Fruit fly (Drosophila melanogaster) whole organism, embryonic: ENCODE results near the gene Kif3C.

ENCODE experiments used
- Awh ChIP-seq: fragments of 200-800 bp; sonication (Bioruptor generic); IDR thresholded peaks from 2 replicates; pipeline ENCODE4, ENCODE4 v1.3.6; 2022; ENCODE audit warnings: missing biosample characterization, missing genetic modification characterization
- BEAF-32 ChIP-seq: fragments of 200-800 bp; sonication (Bioruptor generic); optimal IDR thresholded peaks from 3 replicates; lab custom pipeline; 2017; ENCODE audit warnings: missing biosample characterization, missing genetic modification characterization, mild to moderate bottlenecking, moderate library complexity, missing genetic modification reagents
- CG1024 ChIP-seq: fragments of 200-800 bp; sonication (Bioruptor generic); IDR thresholded peaks from 2 replicates; pipeline ENCODE4 v1.3.6; 2022; ENCODE audit warnings: missing biosample characterization, missing genetic modification characterization
- CG10267 ChIP-seq: fragments of 200-800 bp; sonication (Bioruptor generic); optimal IDR thresholded peaks from 2 replicates; lab custom pipeline; 2018; ENCODE audit warnings: missing biosample characterization, mild to moderate bottlenecking, missing genetic modification characterization, moderate library complexity
- CG11723 ChIP-seq: fragments of 200-800 bp; sonication (Bioruptor generic); optimal IDR thresholded peaks from 2 replicates; lab custom pipeline; 2017; ENCODE audit warnings: missing biosample characterization, mild to moderate bottlenecking, missing genetic modification characterization
- CG12299 ChIP-seq: fragments of 200-800 bp; sonication (Bioruptor generic); optimal IDR thresholded peaks from 2 replicates; lab custom pipeline; 2018; ENCODE audit warnings: missing biosample characterization, mild to moderate bottlenecking, missing genetic modification characterization
- CG13296 ChIP-seq: fragments of 200-800 bp; sonication (Bioruptor generic); optimal IDR thresholded peaks from 3 replicates; lab custom pipeline; 2018; ENCODE audit warnings: missing biosample characterization, mild to moderate bottlenecking, missing genetic modification characterization
- CG15514 ChIP-seq: fragments of 200-800 bp; sonication (Bioruptor generic); optimal IDR thresholded peaks from 3 replicates; lab custom pipeline; 2017; ENCODE audit warnings: missing biosample characterization, missing genetic modification characterization, mild to moderate bottlenecking, moderate library complexity, missing genetic modification reagents
- CG1603 ChIP-seq: fragments of 200-800 bp; sonication (Bioruptor generic); optimal IDR thresholded peaks from 2 replicates; lab custom pipeline; 2019; ENCODE audit warnings: missing biosample characterization, mild to moderate bottlenecking, missing genetic modification characterization, moderate library complexity
- CG16813 ChIP-seq: fragments of 200-800 bp; sonication (Bioruptor generic); IDR thresholded peaks from 3 replicates; pipeline ENCODE4 v1.3.6; 2022; ENCODE audit warnings: missing biosample characterization, missing genetic modification characterization; ENCODE audit not compliant: partially characterized antibody
- CG17802 ChIP-seq: fragments of 200-800 bp; sonication (Bioruptor generic); optimal IDR thresholded peaks from 2 replicates; lab custom pipeline; 2018; ENCODE audit warnings: missing biosample characterization, mild to moderate bottlenecking, missing genetic modification characterization, moderate library complexity
- CG30020 ChIP-seq: fragments of 200-800 bp; optimal IDR thresholded peaks from 2 replicates; lab custom pipeline; 2019; ENCODE audit warnings: missing biosample characterization, mild to moderate bottlenecking, missing genetic modification characterization, moderate library complexity
- CG32532 ChIP-seq: fragments of 200-800 bp; sonication (Bioruptor generic); IDR thresholded peaks from 2 replicates; pipeline ENCODE4 v1.3.6; 2022; ENCODE audit warnings: missing biosample characterization, missing genetic modification characterization
- CG4707 ChIP-seq: fragments of 200-800 bp; sonication (Bioruptor generic); optimal IDR thresholded peaks from 2 replicates; lab custom pipeline; 2018; ENCODE audit warnings: missing biosample characterization, mild to moderate bottlenecking, missing genetic modification characterization, moderate library complexity
- CG5180 ChIP-seq: fragments of 200-800 bp; sonication (Bioruptor generic); optimal IDR thresholded peaks from 3 replicates; lab custom pipeline; 2017; ENCODE audit warnings: missing biosample characterization, missing genetic modification characterization, mild to moderate bottlenecking, moderate library complexity, missing genetic modification reagents
- CG6765 ChIP-seq: fragments of 200-800 bp; sonication (Bioruptor generic); optimal IDR thresholded peaks from 3 replicates; lab custom pipeline; 2017; ENCODE audit warnings: missing biosample characterization, mild to moderate bottlenecking, missing genetic modification characterization
- CG7357 ChIP-seq: fragments of 200-800 bp; sonication (Bioruptor generic); IDR thresholded peaks from 3 replicates; pipeline ENCODE4 v1.3.6; 2022; ENCODE audit warnings: missing biosample characterization, missing genetic modification characterization
- CG8944 ChIP-seq: fragments of 200-800 bp; sonication (Bioruptor generic); optimal IDR thresholded peaks from 3 replicates; lab custom pipeline; 2016; ENCODE audit warnings: missing biosample characterization, missing genetic modification characterization
- Camta ChIP-seq: fragments of 200-800 bp; sonication (Bioruptor generic); optimal IDR thresholded peaks from 2 replicates; lab custom pipeline; 2016; ENCODE audit warnings: missing biosample characterization, missing genetic modification characterization
- Dbx ChIP-seq: fragments of 200-800 bp; sonication (Bioruptor generic); IDR thresholded peaks from 3 replicates; pipeline ENCODE4 v1.3.6; 2022; ENCODE audit warnings: missing biosample characterization, missing genetic modification characterization
- Dll ChIP-seq: fragments of 200-800 bp; sonication (Bioruptor generic); IDR thresholded peaks from 4 replicates; pipeline ENCODE4 v1.3.6; 2022; ENCODE audit warnings: missing biosample characterization, missing genetic modification characterization; ENCODE audit not compliant: partially characterized antibody
- Dref ChIP-seq: fragments of 200-800 bp; sonication (Bioruptor generic); IDR thresholded peaks from 2 replicates; pipeline ENCODE4 v1.3.6; 2022; ENCODE audit warnings: missing biosample characterization, missing genetic modification characterization
- E2f2 ChIP-seq: fragments of 200-800 bp; sonication (Bioruptor generic); IDR thresholded peaks from 2 replicates; pipeline ENCODE4 v1.3.6; 2022; ENCODE audit warnings: missing biosample characterization, missing genetic modification characterization
- HLH54F ChIP-seq: fragments of 200-800 bp; sonication (Bioruptor generic); optimal IDR thresholded peaks from 3 replicates; lab custom pipeline; 2016; ENCODE audit warnings: missing biosample characterization, missing genetic modification characterization
- Myb ChIP-seq: fragments of 200-800 bp; sonication (Bioruptor generic); optimal IDR thresholded peaks from 2 replicates; lab custom pipeline; 2016; ENCODE audit warnings: missing biosample characterization, missing genetic modification characterization
- Sry-δ ChIP-seq: fragments of 200-800 bp; sonication (Bioruptor generic); optimal IDR thresholded peaks from 2 replicates; lab custom pipeline; 2016; ENCODE audit warnings: missing biosample characterization, missing genetic modification characterization
- Stat92E ChIP-seq, 3 experiments: fragments of >200 bp in 2 of 3; fragments of 200-800 bp in 1 of 3; sonication (Bioruptor generic) in 1 of 3; optimal IDR thresholded peaks; 2 replicates each; lab custom pipeline; 2017 to 2019; ENCODE audit warnings: missing biosample characterization in 3 of 3, missing genetic modification characterization in 3 of 3, mild to moderate bottlenecking in 1 of 3, moderate library complexity in 1 of 3
- aop ChIP-seq: fragments of 200-800 bp; sonication (Bioruptor generic); IDR thresholded peaks from 2 replicates; pipeline ENCODE4 v1.3.6; 2022; ENCODE audit warnings: missing biosample characterization, missing genetic modification characterization
- cato ChIP-seq: fragments of 200-800 bp; sonication (Bioruptor generic); optimal IDR thresholded peaks from 2 replicates; lab custom pipeline; 2016; ENCODE audit warnings: missing biosample characterization, missing genetic modification characterization, borderline replicate concordance
- chinmo ChIP-seq: fragments of 200-800 bp; sonication (Bioruptor generic); IDR thresholded peaks from 4 replicates; pipeline ENCODE4 v1.3.6; 2022; ENCODE audit warnings: missing biosample characterization, missing genetic modification characterization; ENCODE audit not compliant: partially characterized antibody
- ci ChIP-seq: fragments of 200-800 bp; sonication (Bioruptor generic); IDR thresholded peaks from 3 replicates; pipeline ENCODE4 v1.3.6; 2022; ENCODE audit warnings: missing biosample characterization, missing genetic modification characterization
- crp ChIP-seq, 2 experiments: fragments of 200-800 bp; sonication (Bioruptor generic); optimal IDR thresholded peaks; 2 replicates in 1 of 2; 3 replicates in 1 of 2; lab custom pipeline; 2017; ENCODE audit warnings: missing biosample characterization in 2 of 2, missing genetic modification characterization in 2 of 2, mild to moderate bottlenecking in 1 of 2, moderate library complexity in 1 of 2
- eve ChIP-seq, 2 experiments: fragments of >200 bp; optimal IDR thresholded peaks; 2 replicates each; lab custom pipeline; 2017; ENCODE audit warnings: missing biosample characterization in 2 of 2, missing genetic modification characterization in 2 of 2
- exex ChIP-seq: fragments of 200-800 bp; sonication (Bioruptor generic); optimal IDR thresholded peaks from 4 replicates; lab custom pipeline; 2018; ENCODE audit warnings: missing biosample characterization, mild to moderate bottlenecking, missing genetic modification characterization, moderate library complexity
- fd102C ChIP-seq: fragments of 200-800 bp; sonication (Bioruptor generic); optimal IDR thresholded peaks from 2 replicates; lab custom pipeline; 2018; ENCODE audit warnings: missing biosample characterization, mild to moderate bottlenecking, missing genetic modification characterization, moderate library complexity
- gro ChIP-seq: fragments of 200-800 bp; sonication (Bioruptor generic); optimal IDR thresholded peaks from 2 replicates; lab custom pipeline; 2016; ENCODE audit warnings: missing biosample characterization, missing genetic modification characterization
- jing ChIP-seq: fragments of 200-800 bp; sonication (Bioruptor generic); optimal IDR thresholded peaks from 2 replicates; lab custom pipeline; 2018; ENCODE audit warnings: missing biosample characterization, mild to moderate bottlenecking, missing genetic modification characterization
- kah ChIP-seq: fragments of 200-800 bp; sonication (Bioruptor generic); optimal IDR thresholded peaks from 2 replicates; lab custom pipeline; 2018; ENCODE audit warnings: missing biosample characterization, mild to moderate bottlenecking, missing genetic modification characterization
- mirr ChIP-seq: fragments of 200-800 bp; sonication (Bioruptor generic); optimal IDR thresholded peaks from 3 replicates; lab custom pipeline; 2018; ENCODE audit warnings: missing biosample characterization, mild to moderate bottlenecking, missing genetic modification characterization
- onecut ChIP-seq: fragments of 200-800 bp; sonication (Bioruptor generic); IDR thresholded peaks from 2 replicates; pipeline ENCODE4 v1.3.6; 2022; ENCODE audit warnings: missing biosample characterization, missing genetic modification characterization
- org-1 ChIP-seq: fragments of 200-800 bp; sonication (Bioruptor generic); optimal IDR thresholded peaks from 2 replicates; lab custom pipeline; 2017; ENCODE audit warnings: missing biosample characterization, missing genetic modification characterization
- pho ChIP-seq: fragments of 200-800 bp; sonication (Bioruptor generic); optimal IDR thresholded peaks from 2 replicates; lab custom pipeline; 2016; ENCODE audit warnings: missing biosample characterization, missing genetic modification characterization
- phol ChIP-seq: fragments of 200-800 bp; sonication (Bioruptor generic); optimal IDR thresholded peaks from 3 replicates; lab custom pipeline; 2018; ENCODE audit warnings: missing biosample characterization, mild to moderate bottlenecking, missing genetic modification characterization, moderate library complexity
- prd ChIP-seq, 3 experiments: fragments of >200 bp in 2 of 3; fragments of 200-800 bp in 1 of 3; sonication (Bioruptor generic) in 1 of 3; optimal IDR thresholded peaks in 2 of 3; IDR thresholded peaks in 1 of 3; 2 replicates in 2 of 3; 3 replicates in 1 of 3; pipeline versions ENCODE4 v1.3.6 to Lab custom; 2017 to 2022; ENCODE audit warnings: missing biosample characterization in 1 of 3, missing genetic modification characterization in 1 of 3
- psq ChIP-seq: fragments of 200-800 bp; sonication (Bioruptor generic); optimal IDR thresholded peaks from 2 replicates; lab custom pipeline; 2017; ENCODE audit warnings: missing biosample characterization, missing genetic modification characterization
- row ChIP-seq: fragments of 200-800 bp; sonication (Bioruptor generic); IDR thresholded peaks from 3 replicates; pipeline ENCODE4 v1.3.6; 2022; ENCODE audit warnings: missing biosample characterization, missing genetic modification characterization
- sens-2 ChIP-seq: fragments of 200-800 bp; sonication (Bioruptor generic); IDR thresholded peaks from 2 replicates; pipeline ENCODE4 v1.3.6; 2022; ENCODE audit warnings: missing biosample characterization, missing genetic modification characterization
- ssp ChIP-seq: fragments of 200-800 bp; sonication (Bioruptor generic); IDR thresholded peaks from 2 replicates; pipeline ENCODE4 v1.3.6; 2022; ENCODE audit warnings: missing biosample characterization, missing genetic modification characterization
- usp ChIP-seq: fragments of >200 bp; optimal IDR thresholded peaks from 2 replicates; lab custom pipeline; 2017; ENCODE audit warnings: missing biosample characterization, missing genetic modification characterization

The Kif3C gene

dm6 chr4:1146456-1146855 is 810 bp upstream of the Kif3C start (continued):
- TF ChIP-seq HLH54F (peak; percentile 13), aop (GFP tag; lab: Robert Waterston, UW) (no peak), CG1603 (tag; lab: Kevin White, UChicago) (peak; percentile 87), ssp (GFP tag; lab: Robert Waterston, UW) (peak; percentile 95), Dll (GFP tag; lab: Robert Waterston, UW) (peak; percentile 33; the same call in 1 of the 4 replicates), CG4707 (peak; percentile 24), CG6765 (GFP tag; lab: Kevin White, UChicago) (peak; percentile 12), Stat92E (GFP tag; optimal IDR thresholded peaks at IDR 0.05; lab: Kevin White, UChicago) (no peak), mirr (no peak), exex (tag; lab: Kevin White, UChicago) (no peak), onecut (peak; percentile 58), CG13296 (GFP tag; lab: Kevin White, UChicago) (peak; percentile 24), cato (GFP tag; lab: Kevin White, UChicago) (no peak), Myb (GFP tag; lab: Kevin White, UChicago) (peak; percentile 10), prd (optimal IDR thresholded peaks at IDR 0.05; lab: Kevin White, UChicago) (no peak), prd (GFP tag; IDR thresholded peaks at IDR 0.05; lab: Robert Waterston, UW) (no peak), CG17802 (peak; percentile 96), row (GFP tag; lab: Robert Waterston, UW) (peak; percentile 76), Dref (GFP tag; lab: Robert Waterston, UW) (no peak), Sry-δ (GFP tag; lab: Kevin White, UChicago) (peak; percentile 28), CG12299 (tag; lab: Kevin White, UChicago) (peak; percentile 44), eve (GFP tag; optimal IDR thresholded peaks at IDR 0.05; lab: Kevin White, UChicago) (peak in 1 of 2 experiments; percentile 57), CG30020 (tag; lab: Kevin White, UChicago) (peak; percentile 96), phol (tag; lab: Kevin White, UChicago) (peak; percentile 7)

dm6 chr4:1147966-1148541 is 788 bp downstream of the Kif3C start:
- TF ChIP-seq fd102C (no peak), ci (GFP tag; lab: Robert Waterston, UW) (no peak), CG15514 (GFP tag; lab: Kevin White, UChicago) (no peak), CG7357 (GFP tag; lab: Robert Waterston, UW) (peak; percentile 17; the same call in 1 of the 3 replicates), pho (GFP tag; lab: Kevin White, UChicago) (no peak), usp (no peak), CG16813 (GFP tag; lab: Robert Waterston, UW) (no peak), CG10267 (tag; lab: Kevin White, UChicago) (no peak), Awh (no peak), psq (GFP tag; lab: Kevin White, UChicago) (no peak), gro (GFP tag; lab: Kevin White, UChicago) (no peak), CG32532 (no peak), CG11723 (GFP tag; lab: Kevin White, UChicago) (peak; percentile 64), chinmo (GFP tag; lab: Robert Waterston, UW) (no peak), org-1 (no peak), Dbx (GFP tag; lab: Robert Waterston, UW) (no peak), BEAF-32 (GFP tag; lab: Kevin White, UChicago) (peak; percentile 18), CG1024 (GFP tag; lab: Robert Waterston, UW) (peak; percentile 73), crp (GFP tag; optimal IDR thresholded peaks at IDR 0.05; lab: Kevin White, UChicago) (no peak), Dll (GFP tag; lab: Robert Waterston, UW) (0 out of 4 replicates have a peak, but pooled peaks have one; percentile 17), CG5180 (GFP tag; lab: Kevin White, UChicago) (no peak), Camta (GFP tag; lab: Kevin White, UChicago) (no peak), jing (GFP tag; lab: Kevin White, UChicago) (no peak), kah (GFP tag; lab: Kevin White, UChicago) (no peak), CG8944 (GFP tag; lab: Kevin White, UChicago) (no peak), sens-2 (GFP tag; lab: Robert Waterston, UW) (no peak), E2f2 (no peak)
